Fruit fly (Drosophila melanogaster) whole organism, pupa: ENCODE measurements around the gene olf413.

ENCODE experiments used
- CG10348 ChIP-seq: fragments of 200-800 bp; sonication (Bioruptor generic); IDR thresholded peaks from 2 replicates; pipeline ENCODE4 v1.3.6; 2022; ENCODE audit warnings: missing biosample characterization, missing genetic modification characterization
- CG12605 ChIP-seq: fragments of 200-800 bp; sonication (Bioruptor generic); IDR thresholded peaks from 2 replicates; pipeline ENCODE4 v1.3.6; 2022; ENCODE audit warnings: missing biosample characterization, missing genetic modification characterization
- CG13204 ChIP-seq: fragments of 200-800 bp; sonication (Bioruptor generic); optimal IDR thresholded peaks from 2 replicates; lab custom pipeline; 2018; ENCODE audit warnings: missing biosample characterization, mild to moderate bottlenecking, missing genetic modification characterization, moderate library complexity
- CG14655 ChIP-seq: fragments of 200-800 bp; sonication (Bioruptor generic); optimal IDR thresholded peaks from 3 replicates; lab custom pipeline; 2017; ENCODE audit warnings: mild to moderate bottlenecking, missing biosample characterization, missing genetic modification reagents, missing genetic modification characterization
- CG15710 ChIP-seq: fragments of 200-800 bp; sonication (Bioruptor generic); optimal IDR thresholded peaks from 2 replicates; lab custom pipeline; 2018; ENCODE audit warnings: missing biosample characterization, mild to moderate bottlenecking, missing genetic modification characterization, moderate library complexity
- CG17806 ChIP-seq: fragments of 200-800 bp; sonication (Bioruptor generic); optimal IDR thresholded peaks from 2 replicates; lab custom pipeline; 2018; ENCODE audit warnings: missing biosample characterization, mild to moderate bottlenecking, missing genetic modification characterization, moderate library complexity
- CG32121 ChIP-seq: fragments of 200-800 bp; sonication (Bioruptor generic); IDR thresholded peaks from 2 replicates; pipeline ENCODE4 v1.3.6; 2022; ENCODE audit warnings: missing biosample characterization, missing genetic modification characterization
- CG34367 ChIP-seq: fragments of 200-800 bp; sonication (Bioruptor generic); optimal IDR thresholded peaks from 2 replicates; lab custom pipeline; 2018; ENCODE audit warnings: missing biosample characterization, mild to moderate bottlenecking, missing genetic modification characterization
- CG4496 ChIP-seq: fragments of 200-800 bp; sonication (Bioruptor generic); IDR thresholded peaks from 3 replicates; pipeline ENCODE4 v1.3.6; 2022; ENCODE audit warnings: missing biosample characterization, missing genetic modification characterization
- CG8159 ChIP-seq: fragments of 200-800 bp; sonication (Bioruptor generic); optimal IDR thresholded peaks from 3 replicates; lab custom pipeline; 2018; ENCODE audit warnings: missing biosample characterization, mild to moderate bottlenecking, missing genetic modification characterization, moderate library complexity
- CG8301 ChIP-seq: fragments of 200-800 bp; sonication (Bioruptor generic); optimal IDR thresholded peaks from 2 replicates; lab custom pipeline; 2018; ENCODE audit warnings: missing biosample characterization, mild to moderate bottlenecking, missing genetic modification characterization
- CG9948 ChIP-seq: fragments of 200-800 bp; sonication (Bioruptor generic); optimal IDR thresholded peaks from 2 replicates; lab custom pipeline; 2018; ENCODE audit warnings: missing biosample characterization, mild to moderate bottlenecking, missing genetic modification characterization, moderate library complexity
- D1 ChIP-seq: fragments of 200-800 bp; sonication (Bioruptor generic); optimal IDR thresholded peaks from 2 replicates; lab custom pipeline; 2018; ENCODE audit warnings: missing biosample characterization, mild to moderate bottlenecking, missing genetic modification characterization, moderate library complexity
- EcR ChIP-seq: fragments of 200-800 bp; sonication (Bioruptor generic); optimal IDR thresholded peaks from 3 replicates; lab custom pipeline; 2019; ENCODE audit warnings: missing biosample characterization, missing genetic modification characterization, mild to moderate bottlenecking, moderate library complexity, missing genetic modification reagents
- Ets98B ChIP-seq: fragments of 200-800 bp; sonication (Bioruptor generic); IDR thresholded peaks from 2 replicates; pipeline ENCODE4 v1.3.6; 2022; ENCODE audit warnings: missing biosample characterization, missing genetic modification characterization
- Pif1A ChIP-seq: fragments of 200-800 bp; sonication (Bioruptor generic); optimal IDR thresholded peaks from 3 replicates; lab custom pipeline; 2016; ENCODE audit warnings: missing biosample characterization, missing genetic modification characterization
- Pif1B ChIP-seq: fragments of 200-800 bp; sonication (Bioruptor generic); optimal IDR thresholded peaks from 3 replicates; lab custom pipeline; 2016; ENCODE audit warnings: missing biosample characterization, missing genetic modification characterization
- Snoo ChIP-seq: fragments of 200-800 bp; sonication (Bioruptor generic); optimal IDR thresholded peaks from 3 replicates; lab custom pipeline; 2017; ENCODE audit warnings: missing biosample characterization, mild to moderate bottlenecking, missing genetic modification characterization, inconsistent platforms
- fd96Ca ChIP-seq: fragments of 200-800 bp; sonication (Bioruptor generic); IDR thresholded peaks from 3 replicates; pipeline ENCODE4 v1.3.6; 2022; ENCODE audit warnings: missing biosample characterization, missing genetic modification characterization
- gl ChIP-seq: fragments of 200-800 bp; sonication (Bioruptor generic); optimal IDR thresholded peaks from 2 replicates; lab custom pipeline; 2018; ENCODE audit warnings: missing biosample characterization, mild to moderate bottlenecking, missing genetic modification characterization
- rn ChIP-seq: fragments of 200-800 bp; sonication (Bioruptor generic); IDR thresholded peaks from 2 replicates; pipeline ENCODE4 v1.3.6; 2022; ENCODE audit warnings: missing biosample characterization, missing genetic modification characterization

The olf413 gene

dm6 chr3L:22192214-22192924 is 56.5 kb downstream of the olf413 start:
- TF ChIP-seq CG34367 (peak; percentile 41), CG10348 (GFP tag; lab: Robert Waterston, UW) (no peak), D1 (tag; lab: Kevin White, UChicago) (peak; percentile 20), Ets98B (no peak), CG8301 (peak; percentile 65), CG17806 (tag; lab: Kevin White, UChicago) (peak; percentile 55), rn (no peak), CG12605 (GFP tag; lab: Robert Waterston, UW) (no peak), gl (tag; lab: Kevin White, UChicago) (no peak), CG14655 (GFP tag; lab: Kevin White, UChicago) (peak; percentile 78), CG9948 (tag; lab: Kevin White, UChicago) (peak; percentile 57), EcR (peak; percentile 74), CG8159 (peak; percentile 56), CG32121 (GFP tag; lab: Robert Waterston, UW) (no peak), CG13204 (GFP tag; lab: Kevin White, UChicago) (no peak), CG15710 (peak; percentile 51), Pif1A (GFP tag; lab: Kevin White, UChicago) (peak; percentile 29), fd96Ca (GFP tag; lab: Robert Waterston, UW) (no peak), CG4496 (no peak), Pif1B (GFP tag; lab: Kevin White, UChicago) (no peak), Snoo (tag; lab: Kevin White, UChicago) (no peak)

- no peak for TF ChIP-seq EcR
- no peak for TF ChIP-seq CG13204 (GFP tag; lab: Kevin White, UChicago)
- TF ChIP-seq CG12605 (GFP tag; lab: Robert Waterston, UW) = no peak
- no peak for TF ChIP-seq CG17806 (tag; lab: Kevin White, UChicago)
- no peak for TF ChIP-seq CG8301
- no peak for TF ChIP-seq gl (tag; lab: Kevin White, UChicago)
- no peak for TF ChIP-seq Ets98B
Observed at dm6 chr3L:22192925-22193305, 57.0 kb downstream of the olf413 start.

dm6 chr3L:22197666-22198065 is 61.8 kb downstream of the olf413 start:
- TF ChIP-seq CG14655 (GFP tag; lab: Kevin White, UChicago) (no peak), rn (no peak), fd96Ca (GFP tag; lab: Robert Waterston, UW) (no peak)

dm6 chr3L:22199351-22199750 is 63.5 kb downstream of the olf413 start:
- TF ChIP-seq Pif1A (GFP tag; lab: Kevin White, UChicago) = no peak

dm6 chr3L:22204527-22204926 is 68.6 kb downstream of the olf413 start:
- no peak for TF ChIP-seq Snoo (tag; lab: Kevin White, UChicago)
- no peak for TF ChIP-seq CG32121 (GFP tag; lab: Robert Waterston, UW)
- no peak for TF ChIP-seq D1 (tag; lab: Kevin White, UChicago)
- TF ChIP-seq Ets98B = no peak

- TF ChIP-seq D1 (tag; lab: Kevin White, UChicago) (no peak), fd96Ca (GFP tag; lab: Robert Waterston, UW) (no peak), rn (no peak), CG15710 (no peak), CG9948 (tag; lab: Kevin White, UChicago) (no peak), gl (tag; lab: Kevin White, UChicago) (no peak)
Observed at dm6 chr3L:22207113-22207512, 71.2 kb downstream of the olf413 start.

dm6 chr3L:22209658-22210057 is 73.8 kb downstream of the olf413 start:
- no peak for TF ChIP-seq Pif1B (GFP tag; lab: Kevin White, UChicago)
- TF ChIP-seq Ets98B = no peak
- TF ChIP-seq CG17806 (tag; lab: Kevin White, UChicago) = no peak
- no peak for TF ChIP-seq CG34367
- no peak for TF ChIP-seq rn

dm6 chr3L:22214725-22215124 is 78.8 kb downstream of the olf413 start:
- TF ChIP-seq CG14655 (GFP tag; lab: Kevin White, UChicago) (no peak), CG32121 (GFP tag; lab: Robert Waterston, UW) (no peak), EcR (no peak), Snoo (tag; lab: Kevin White, UChicago) (no peak), Ets98B (no peak), CG9948 (tag; lab: Kevin White, UChicago) (no peak), CG10348 (GFP tag; lab: Robert Waterston, UW) (no peak), CG13204 (GFP tag; lab: Kevin White, UChicago) (no peak), CG4496 (no peak)
